Worm (Caenorhabditis elegans) whole organism, late embryonic: ENCODE measurements around the gene R10E9.3.

Experiments
- F13H6.1 ChIP-seq: sonication (generic microtip); optimal IDR thresholded peaks from 2 replicates; lab custom pipeline; 2016; ENCODE audit warnings: missing genetic modification characterization, missing compliant biosample characterization
- K02D7.2 ChIP-seq: sonication (generic microtip); optimal IDR thresholded peaks from 2 replicates; lab custom pipeline; 2017; ENCODE audit warnings: mild to moderate bottlenecking, missing genetic modification characterization, missing compliant biosample characterization
- K09A11.1 ChIP-seq: sonication (generic microtip); optimal IDR thresholded peaks from 2 replicates; lab custom pipeline; 2017; ENCODE audit warnings: antibody characterized with exemption, mild to moderate bottlenecking, missing genetic modification characterization, missing compliant biosample characterization; ENCODE audit not compliant: insufficient read depth
- fax-1 ChIP-seq: sonication (generic microtip); optimal IDR thresholded peaks from 2 replicates; lab custom pipeline; 2016; ENCODE audit warnings: missing genotype, missing genetic modification characterization, missing compliant biosample characterization
- nhr-11 ChIP-seq: fragments of 150-350 bp; optimal IDR thresholded peaks from 2 replicates; lab custom pipeline; 2014; ENCODE audit warnings: missing biosample characterization, missing genetic modification characterization
- pha-4 ChIP-seq: fragments of 150-350 bp; optimal IDR thresholded peaks from 2 replicates; lab custom pipeline; 2018; ENCODE audit warnings: missing biosample characterization, missing genetic modification reagents, missing genetic modification characterization
- tbx-7 ChIP-seq: sonication (generic microtip); optimal IDR thresholded peaks from 2 replicates; lab custom pipeline; 2016; ENCODE audit warnings: missing genotype, missing genetic modification characterization, missing compliant biosample characterization
- unc-86 ChIP-seq: sonication (generic microtip); optimal IDR thresholded peaks from 2 replicates; lab custom pipeline; 2016; ENCODE audit warnings: missing genetic modification characterization, missing compliant biosample characterization

DNA sequence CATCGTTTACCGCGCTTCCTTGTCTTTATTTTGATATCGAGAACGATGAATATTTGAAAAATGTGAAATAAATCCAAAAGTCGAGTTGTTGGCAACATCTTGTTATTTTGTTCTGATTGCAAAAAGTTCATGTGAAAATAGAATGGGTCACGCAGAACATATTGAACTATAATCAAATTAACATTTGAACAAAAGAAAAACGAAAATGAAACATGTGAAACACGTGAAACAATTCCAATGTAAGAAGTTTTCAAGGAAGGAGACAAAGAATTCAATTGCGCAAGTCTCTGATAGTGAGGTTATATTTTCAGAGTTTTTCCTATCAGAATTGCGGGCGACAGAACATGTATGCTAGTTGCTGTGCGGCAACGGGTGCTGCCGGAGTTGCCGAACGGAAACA is 28.6 kb upstream of the R10E9.3 start, which contains the start of gene F37A8.2:
- no peak for TF ChIP-seq fax-1 (tag; lab: Kevin White, UChicago)
- TF ChIP-seq nhr-11 (tag; lab: Kevin White, UChicago): no peak
- TF ChIP-seq unc-86 (tag; lab: Kevin White, UChicago): no peak
- TF ChIP-seq K09A11.1 (tag; lab: Kevin White, UChicago): no peak
- no peak for TF ChIP-seq pha-4 (tag; lab: Kevin White, UChicago)
- TF ChIP-seq F13H6.1 (tag; lab: Kevin White, UChicago): no peak
- TF ChIP-seq K02D7.2 (tag; lab: Kevin White, UChicago): no peak
- no peak for TF ChIP-seq tbx-7
